Fruit fly (Drosophila melanogaster) whole organism, embryonic: Measurements from ENCODE around the gene CG6149.
A peak's percentile ranks its signal among the peaks of the same experiment; 100 is the strongest.

Source experiments
- BEAF-32 ChIP-seq: fragments of 200-800 bp; sonication (Bioruptor generic); optimal IDR thresholded peaks from 3 replicates; lab custom pipeline; 2017; ENCODE audit warnings: missing biosample characterization, missing genetic modification characterization, mild to moderate bottlenecking, moderate library complexity, missing genetic modification reagents
- C15 ChIP-seq: fragments of 200-800 bp; sonication (Bioruptor generic); IDR thresholded peaks from 3 replicates; pipeline ENCODE4 v1.3.6; 2022; ENCODE audit warnings: missing biosample characterization, missing genetic modification characterization
- CG10462 ChIP-seq: fragments of 200-800 bp; sonication (Bioruptor generic); optimal IDR thresholded peaks from 2 replicates; lab custom pipeline; 2016; ENCODE audit warnings: missing biosample characterization, missing genetic modification characterization
- CG10979 ChIP-seq: fragments of 200-800 bp; sonication (Bioruptor generic); optimal IDR thresholded peaks from 2 replicates; lab custom pipeline; 2018; ENCODE audit warnings: missing biosample characterization, mild to moderate bottlenecking, missing genetic modification characterization, moderate library complexity
- CG11398 ChIP-seq: fragments of 200-800 bp; sonication (Bioruptor generic); optimal IDR thresholded peaks from 2 replicates; lab custom pipeline; 2016; ENCODE audit warnings: missing biosample characterization, missing genetic modification characterization
- CG11723 ChIP-seq: fragments of 200-800 bp; sonication (Bioruptor generic); optimal IDR thresholded peaks from 2 replicates; lab custom pipeline; 2017; ENCODE audit warnings: missing biosample characterization, mild to moderate bottlenecking, missing genetic modification characterization
- CG12071 ChIP-seq: fragments of 200-800 bp; sonication (Bioruptor generic); optimal IDR thresholded peaks from 3 replicates; lab custom pipeline; 2018; ENCODE audit warnings: missing biosample characterization, mild to moderate bottlenecking, missing genetic modification characterization
- CG12299 ChIP-seq: fragments of 200-800 bp; sonication (Bioruptor generic); optimal IDR thresholded peaks from 2 replicates; lab custom pipeline; 2018; ENCODE audit warnings: missing biosample characterization, mild to moderate bottlenecking, missing genetic modification characterization
- CG14710 ChIP-seq: fragments of 200-800 bp; sonication (Bioruptor generic); optimal IDR thresholded peaks from 3 replicates; lab custom pipeline; 2019; ENCODE audit warnings: missing biosample characterization, mild to moderate bottlenecking, missing genetic modification characterization, moderate library complexity
- CG15479 ChIP-seq: fragments of 200-800 bp; sonication (Bioruptor generic); optimal IDR thresholded peaks from 3 replicates; lab custom pipeline; 2019; ENCODE audit warnings: missing biosample characterization, mild to moderate bottlenecking, missing genetic modification characterization, moderate library complexity
- CG1647 ChIP-seq: fragments of 200-800 bp; sonication (Bioruptor generic); optimal IDR thresholded peaks from 3 replicates; lab custom pipeline; 2016; ENCODE audit warnings: missing biosample characterization, missing genetic modification characterization
- CG16779 ChIP-seq: fragments of 200-800 bp; sonication (Bioruptor generic); IDR thresholded peaks from 2 replicates; pipeline ENCODE4 v1.3.6; 2022; ENCODE audit warnings: missing biosample characterization, missing genetic modification characterization
- CG17912 ChIP-seq: fragments of 200-800 bp; sonication (Bioruptor generic); optimal IDR thresholded peaks from 2 replicates; lab custom pipeline; 2018; ENCODE audit warnings: missing biosample characterization, mild to moderate bottlenecking, missing genetic modification characterization
- CG2199 ChIP-seq: fragments of 200-800 bp; sonication (Bioruptor generic); IDR thresholded peaks from 3 replicates; pipeline ENCODE4 v1.3.6; 2022; ENCODE audit warnings: missing biosample characterization, missing genetic modification characterization
- CG2712 ChIP-seq: fragments of 200-800 bp; optimal IDR thresholded peaks from 3 replicates; lab custom pipeline; 2019; ENCODE audit warnings: missing biosample characterization, mild to moderate bottlenecking, missing genetic modification characterization, moderate library complexity
- CG30403 ChIP-seq: fragments of 200-800 bp; sonication (Bioruptor generic); optimal IDR thresholded peaks from 3 replicates; lab custom pipeline; 2016; ENCODE audit warnings: missing biosample characterization, missing genetic modification characterization
- CG31365 ChIP-seq: fragments of 200-800 bp; sonication (Bioruptor generic); optimal IDR thresholded peaks from 2 replicates; lab custom pipeline; 2018; ENCODE audit warnings: missing biosample characterization, mild to moderate bottlenecking, missing genetic modification characterization
- CG31388 ChIP-seq: fragments of 200-800 bp; sonication (Bioruptor generic); optimal IDR thresholded peaks from 2 replicates; lab custom pipeline; 2016; ENCODE audit warnings: missing biosample characterization, missing genetic modification characterization
- CG4282 ChIP-seq: fragments of 200-800 bp; sonication (Bioruptor generic); optimal IDR thresholded peaks from 2 replicates; lab custom pipeline; 2016; ENCODE audit warnings: missing biosample characterization, missing genetic modification characterization
- CG4730 ChIP-seq: fragments of 200-800 bp; sonication (Bioruptor generic); IDR thresholded peaks from 2 replicates; pipeline ENCODE4 v1.3.6; 2022; ENCODE audit warnings: missing biosample characterization, missing genetic modification characterization
- CG6791 ChIP-seq: fragments of 200-800 bp; sonication (Bioruptor generic); IDR thresholded peaks from 3 replicates; pipeline ENCODE4 v1.3.6; 2022; ENCODE audit warnings: missing biosample characterization, missing genetic modification characterization; ENCODE audit not compliant: partially characterized antibody
- CG8290 ChIP-seq, 3 experiments: fragments of 200-800 bp; sonication (Bioruptor generic); optimal IDR thresholded peaks; 2 replicates each; lab custom pipeline; 2016 to 2019; ENCODE audit warnings: missing biosample characterization in 3 of 3, missing genetic modification characterization in 3 of 3, mild to moderate bottlenecking in 2 of 3, moderate library complexity in 1 of 3
- CG9876 ChIP-seq: fragments of 200-800 bp; sonication (Bioruptor generic); optimal IDR thresholded peaks from 2 replicates; lab custom pipeline; 2016; ENCODE audit warnings: missing biosample characterization, missing genetic modification characterization
- CTCF ChIP-seq: fragments of 200-800 bp; sonication (Bioruptor generic); optimal IDR thresholded peaks from 2 replicates; lab custom pipeline; 2017; ENCODE audit warnings: missing biosample characterization, mild to moderate bottlenecking, missing genetic modification characterization, moderate library complexity
- E2f1 ChIP-seq: fragments of 200-800 bp; sonication (Bioruptor generic); IDR thresholded peaks from 2 replicates; pipeline ENCODE4 v1.3.6; 2022; ENCODE audit warnings: missing biosample characterization, missing genetic modification characterization
- Elba2 ChIP-seq: fragments of 200-800 bp; sonication (Bioruptor generic); optimal IDR thresholded peaks from 3 replicates; lab custom pipeline; 2016; ENCODE audit warnings: missing biosample characterization, missing genetic modification characterization
- GATAe ChIP-seq: fragments of 200-800 bp; sonication (Bioruptor generic); conservative IDR thresholded peaks from 2 replicates; pipeline ENCODE4 v1.3.6; 2022; ENCODE audit warnings: missing biosample characterization, missing genetic modification characterization
- Hmr ChIP-seq: fragments of 200-800 bp; sonication (Bioruptor generic); optimal IDR thresholded peaks from 3 replicates; lab custom pipeline; 2017; ENCODE audit warnings: mild to moderate bottlenecking, missing biosample characterization, missing genetic modification reagents, missing genetic modification characterization
- Hr3 ChIP-seq: fragments of 200-800 bp; sonication (Bioruptor generic); optimal IDR thresholded peaks from 3 replicates; lab custom pipeline; 2016; ENCODE audit warnings: missing biosample characterization, missing genetic modification characterization
- Hsf ChIP-seq: fragments of 200-800 bp; sonication (Bioruptor generic); optimal IDR thresholded peaks from 3 replicates; lab custom pipeline; 2016; ENCODE audit warnings: missing biosample characterization, missing genetic modification characterization
- MBD-R2 ChIP-seq: fragments of 200-800 bp; sonication (Bioruptor generic); IDR thresholded peaks from 2 replicates; pipeline ENCODE4 v1.3.6; 2022; ENCODE audit warnings: missing biosample characterization, missing genetic modification characterization
- Xrp1 ChIP-seq: fragments of 200-800 bp; sonication (Bioruptor generic); IDR thresholded peaks from 2 replicates; pipeline ENCODE4 v1.3.6; 2022; ENCODE audit warnings: missing biosample characterization, missing genetic modification characterization
- az2 ChIP-seq: fragments of 200-800 bp; sonication (Bioruptor generic); optimal IDR thresholded peaks from 3 replicates; lab custom pipeline; 2016; ENCODE audit warnings: missing biosample characterization, missing genetic modification characterization
- br ChIP-seq: fragments of >200 bp; optimal IDR thresholded peaks from 2 replicates; lab custom pipeline; 2017
- chinmo ChIP-seq: fragments of 200-800 bp; sonication (Bioruptor generic); IDR thresholded peaks from 4 replicates; pipeline ENCODE4 v1.3.6; 2022; ENCODE audit warnings: missing biosample characterization, missing genetic modification characterization; ENCODE audit not compliant: partially characterized antibody
- chm ChIP-seq: fragments of 200-800 bp; sonication (Bioruptor generic); IDR thresholded peaks from 2 replicates; pipeline ENCODE4 v1.3.6; 2022; ENCODE audit warnings: missing biosample characterization, missing genetic modification characterization
- eyg ChIP-seq: fragments of 200-800 bp; sonication (Bioruptor generic); optimal IDR thresholded peaks from 3 replicates; lab custom pipeline; 2016; ENCODE audit warnings: missing biosample characterization, missing genetic modification characterization
- gsb ChIP-seq: fragments of 200-800 bp; sonication (Bioruptor generic); IDR thresholded peaks from 2 replicates; pipeline ENCODE4 v1.3.6; 2022; ENCODE audit warnings: missing biosample characterization, missing genetic modification characterization
- hbn ChIP-seq: fragments of 200-800 bp; sonication (Bioruptor generic); IDR thresholded peaks from 2 replicates; pipeline ENCODE4 v1.3.6; 2022; ENCODE audit warnings: missing biosample characterization, missing genetic modification characterization; ENCODE audit not compliant: partially characterized antibody
- hkb ChIP-seq, 2 experiments: fragments of 200-800 bp in 1 of 2; fragments of >200 bp in 1 of 2; sonication (Bioruptor generic) in 1 of 2; IDR thresholded peaks in 1 of 2; optimal IDR thresholded peaks in 1 of 2; 2 replicates each; pipeline versions ENCODE4 v1.3.6 to Lab custom; 2017 to 2022; ENCODE audit warnings: missing biosample characterization in 1 of 2, missing genetic modification characterization in 1 of 2
- nom ChIP-seq: fragments of 200-800 bp; sonication (Bioruptor generic); optimal IDR thresholded peaks from 2 replicates; lab custom pipeline; 2017; ENCODE audit warnings: missing biosample characterization, missing genetic modification characterization, mild to moderate bottlenecking, moderate library complexity, missing genetic modification reagents
- pb ChIP-seq: fragments of 200-800 bp; sonication (Bioruptor generic); optimal IDR thresholded peaks from 3 replicates; lab custom pipeline; 2016; ENCODE audit warnings: missing biosample characterization, missing genetic modification characterization
- pum ChIP-seq: fragments of 200-800 bp; sonication (Bioruptor generic); optimal IDR thresholded peaks from 2 replicates; lab custom pipeline; 2016; ENCODE audit warnings: missing biosample characterization, missing genetic modification characterization
- tgo ChIP-seq: fragments of 200-800 bp; sonication (Bioruptor generic); IDR thresholded peaks from 3 replicates; pipeline ENCODE4 v1.3.6; 2022; ENCODE audit warnings: missing biosample characterization, missing genetic modification characterization
- toy ChIP-seq: fragments of 200-800 bp; sonication (Bioruptor generic); IDR thresholded peaks from 2 replicates; pipeline ENCODE4 v1.3.6; 2022; ENCODE audit warnings: missing biosample characterization, missing genetic modification characterization
- zf30C ChIP-seq: fragments of 200-800 bp; sonication (Bioruptor generic); optimal IDR thresholded peaks from 3 replicates; lab custom pipeline; 2018; ENCODE audit warnings: missing biosample characterization, mild to moderate bottlenecking, missing genetic modification characterization

The CG6149 gene

DNA sequence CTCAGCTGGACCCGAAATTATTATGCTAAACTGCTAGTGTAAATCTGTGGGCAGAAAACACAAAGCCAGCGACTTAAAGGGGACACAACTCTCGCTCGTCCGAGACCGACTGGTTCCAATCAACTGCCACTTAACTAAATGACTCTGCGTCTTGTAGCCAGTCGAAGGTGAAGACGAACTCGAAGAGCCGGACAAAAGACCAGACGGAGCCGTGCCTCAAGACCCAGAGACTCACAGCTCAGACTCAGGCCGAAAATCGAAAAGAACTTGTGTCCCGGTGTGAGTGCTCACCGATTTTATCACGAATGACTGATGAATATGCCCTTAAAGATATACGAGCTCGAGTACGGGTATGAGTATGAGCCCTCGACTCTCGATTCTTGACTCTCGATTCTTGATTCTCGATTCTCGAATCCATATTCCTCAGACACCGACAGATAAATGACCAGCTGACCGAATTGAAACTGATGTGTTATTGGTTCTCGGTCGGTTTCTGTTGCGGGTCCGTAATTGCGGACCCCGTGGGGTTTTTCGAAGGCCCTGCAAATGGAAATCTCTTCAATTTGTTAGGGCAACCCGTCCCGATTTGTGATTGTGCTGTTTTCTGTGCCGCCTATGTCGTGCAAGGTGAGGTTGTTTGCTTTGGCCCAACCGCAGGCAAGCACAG, 28.6 kb downstream of the CG6149 start (continued):
- TF ChIP-seq CG15479 (GFP tag; lab: Kevin White, UChicago) (no peak), CG17912 (GFP tag; lab: Kevin White, UChicago) (no peak), CG2199 (peak; percentile 56; the same call in 1 of the 3 replicates), CG16779 (GFP tag; lab: Robert Waterston, UW) (peak; percentile 50; the same call in 1 of the 2 replicates), BEAF-32 (GFP tag; lab: Kevin White, UChicago) (no peak), chinmo (GFP tag; lab: Robert Waterston, UW) (0 out of 4 replicates have a peak, but pooled peaks have one; percentile 52)
- TF ChIP-seq, all 482 proteins: peak for 25

- TF ChIP-seq E2f1 (GFP tag; lab: Robert Waterston, UW) (peak; percentile 95), pb (GFP tag; lab: Kevin White, UChicago) (peak; percentile 76), GATAe (GFP tag; lab: Robert Waterston, UW) (peak; percentile 72), CG30403 (GFP tag; lab: Kevin White, UChicago) (peak; percentile 95), CTCF (GFP tag; lab: Kevin White, UChicago) (peak; percentile 54), CG31365 (peak; percentile 75), nom (GFP tag; lab: Kevin White, UChicago) (peak; percentile 86), Elba2 (GFP tag; lab: Kevin White, UChicago) (peak; percentile 69), br (lab: Kevin White, UChicago) (no peak), gsb (GFP tag; lab: Robert Waterston, UW) (peak; percentile 84), CG8290 (GFP tag; optimal IDR thresholded peaks at IDR 0.05; lab: Kevin White, UChicago) (peak; percentile 94), CG8290 (tag; optimal IDR thresholded peaks at IDR 0.05; lab: Kevin White, UChicago) (peak; percentile 81 to 92), tgo (GFP tag; lab: Robert Waterston, UW) (peak; percentile 96), CG12071 (GFP tag; lab: Kevin White, UChicago) (peak; percentile 81), Hmr (GFP tag; lab: Kevin White, UChicago) (peak; percentile 80), Xrp1 (GFP tag; lab: Robert Waterston, UW) (peak; percentile 98), eyg (GFP tag; lab: Kevin White, UChicago) (peak; percentile 79), chm (GFP tag; lab: Robert Waterston, UW) (peak; percentile 98), CG14710 (tag; lab: Kevin White, UChicago) (peak; percentile 90), CG1647 (GFP tag; lab: Kevin White, UChicago) (peak; percentile 79), CG10462 (GFP tag; lab: Kevin White, UChicago) (peak; percentile 91), CG11723 (GFP tag; lab: Kevin White, UChicago) (peak; percentile 89), CG6791 (peak; percentile 63; the same call in 1 of the 3 replicates), hkb (optimal IDR thresholded peaks at IDR 0.05; lab: Kevin White, UChicago) (no peak), hkb (GFP tag; IDR thresholded peaks at IDR 0.05; lab: Robert Waterston, UW) (peak; percentile 97), hbn (GFP tag; lab: Robert Waterston, UW) (no peak), CG11398 (peak; percentile 92), CG12299 (peak; percentile 81), CG9876 (GFP tag; lab: Kevin White, UChicago) (peak; percentile 80), MBD-R2 (GFP tag; lab: Robert Waterston, UW) (peak; percentile 82), CG31388 (GFP tag; lab: Kevin White, UChicago) (peak; percentile 66), Hr3 (GFP tag; lab: Kevin White, UChicago) (peak; percentile 92), C15 (GFP tag; lab: Robert Waterston, UW) (peak; percentile 77; the same call in 2 of the 3 replicates), pum (GFP tag; lab: Kevin White, UChicago) (peak; percentile 95), CG2712 (tag; lab: Kevin White, UChicago) (peak; percentile 98), CG4282 (GFP tag; lab: Kevin White, UChicago) (peak; percentile 94), CG10979 (peak; percentile 95), Hsf (GFP tag; lab: Kevin White, UChicago) (peak; percentile 96), CG4730 (GFP tag; lab: Robert Waterston, UW) (peak; percentile 93), zf30C (GFP tag; lab: Kevin White, UChicago) (no peak), toy (GFP tag; lab: Robert Waterston, UW) (peak; percentile 80), az2 (GFP tag; lab: Kevin White, UChicago) (peak; percentile 97)
Measured at dm6 chr3L:11405362-11406254, 29.7 kb downstream of the CG6149 start.
